Worm (Caenorhabditis elegans) whole organism, L3 larva: Measurements from ENCODE around the gene T25D10.1.

Experiments used
- R02D3.7 ChIP-seq: fragments of 150-350 bp; optimal IDR thresholded peaks from 2 replicates; lab custom pipeline; 2014; ENCODE audit warnings: missing biosample characterization, missing genetic modification characterization
- ZK546.5 ChIP-seq: sonication (generic microtip); optimal IDR thresholded peaks from 2 replicates; lab custom pipeline; 2017; ENCODE audit warnings: missing biosample characterization, missing genetic modification characterization
- aly-2 ChIP-seq: fragments of 150-350 bp; optimal IDR thresholded peaks from 2 replicates; lab custom pipeline; 2014; ENCODE audit warnings: missing biosample characterization, missing genetic modification characterization
- ama-1 ChIP-seq: fragments of 150-350 bp; optimal IDR thresholded peaks from 2 replicates; lab custom pipeline; 2018
- ceh-16 ChIP-seq: sonication (generic microtip); optimal IDR thresholded peaks from 2 replicates; lab custom pipeline; 2017; ENCODE audit warnings: missing biosample characterization, missing genetic modification characterization
- ceh-28 ChIP-seq: fragments of 150-350 bp; optimal IDR thresholded peaks from 2 replicates; lab custom pipeline; 2014; ENCODE audit warnings: missing biosample characterization, missing genetic modification reagents, missing genetic modification characterization
- daf-12 ChIP-seq: fragments of 150-350 bp; optimal IDR thresholded peaks from 2 replicates; lab custom pipeline; 2014; ENCODE audit warnings: missing biosample characterization, missing genetic modification reagents, missing genetic modification characterization
- egl-27 ChIP-seq: sonication (generic microtip); optimal IDR thresholded peaks from 4 replicates; lab custom pipeline; 2017; ENCODE audit warnings: missing biosample characterization, missing genetic modification reagents, missing genetic modification characterization
- egl-5 ChIP-seq: fragments of 150-350 bp; optimal IDR thresholded peaks from 2 replicates; lab custom pipeline; 2017; ENCODE audit warnings: missing biosample characterization, missing genetic modification reagents, missing genetic modification characterization, inconsistent platforms
- elt-1 ChIP-seq: fragments of 150-350 bp; optimal IDR thresholded peaks from 2 replicates; lab custom pipeline; 2014; ENCODE audit warnings: missing biosample characterization, missing genetic modification characterization
- elt-2 ChIP-seq: sonication (generic microtip); optimal IDR thresholded peaks from 2 replicates; lab custom pipeline; 2016; ENCODE audit warnings: missing genetic modification reagents, mild to moderate bottlenecking, missing genetic modification characterization, missing compliant biosample characterization
- elt-3 ChIP-seq, 3 experiments: fragments of 150-350 bp in 1 of 3; sonication (generic microtip) in 2 of 3; optimal IDR thresholded peaks; 2 replicates in 2 of 3; 4 replicates in 1 of 3; lab custom pipeline; 2014 to 2017; ENCODE audit warnings: missing biosample characterization in 3 of 3, missing genetic modification characterization in 3 of 3
- eor-1 ChIP-seq, 2 experiments: fragments of 150-350 bp; optimal IDR thresholded peaks; 2 replicates each; lab custom pipeline; 2014 to 2018; ENCODE audit warnings: missing biosample characterization in 2 of 2, missing genetic modification characterization in 2 of 2
- fkh-2 ChIP-seq: fragments of 150-350 bp; optimal IDR thresholded peaks from 2 replicates; lab custom pipeline; 2014; ENCODE audit warnings: missing biosample characterization, missing genetic modification reagents, missing genetic modification characterization
- hmg-11 ChIP-seq: sonication (generic microtip); optimal IDR thresholded peaks from 2 replicates; lab custom pipeline; 2016; ENCODE audit warnings: missing genetic modification characterization, missing compliant biosample characterization
- jun-1 ChIP-seq: fragments of 150-350 bp; optimal IDR thresholded peaks from 2 replicates; lab custom pipeline; 2014; ENCODE audit warnings: missing biosample characterization, missing genetic modification reagents, missing genetic modification characterization
- lin-15B ChIP-seq: fragments of 150-350 bp; optimal IDR thresholded peaks from 2 replicates; lab custom pipeline; 2014; ENCODE audit warnings: missing biosample characterization, missing genetic modification characterization
- lin-39 ChIP-seq: fragments of 150-350 bp; optimal IDR thresholded peaks from 2 replicates; lab custom pipeline; 2018; ENCODE audit warnings: missing biosample characterization, missing genetic modification reagents, missing genetic modification characterization
- lsy-12 ChIP-seq: sonication (generic microtip); optimal IDR thresholded peaks from 2 replicates; lab custom pipeline; 2016; ENCODE audit warnings: mild to moderate bottlenecking, missing genetic modification characterization, missing compliant biosample characterization
- mdl-1 ChIP-seq: fragments of 150-350 bp; optimal IDR thresholded peaks from 2 replicates; lab custom pipeline; 2014; ENCODE audit warnings: missing biosample characterization, missing genetic modification characterization
- mml-1 ChIP-seq: fragments of 150-350 bp; sonication (generic microtip); optimal IDR thresholded peaks from 3 replicates; lab custom pipeline; 2014; ENCODE audit warnings: missing biosample characterization, missing genetic modification characterization
- nfya-1 ChIP-seq: sonication (generic microtip); optimal IDR thresholded peaks from 2 replicates; lab custom pipeline; 2017; ENCODE audit warnings: missing genetic modification characterization, mild to moderate bottlenecking, missing compliant biosample characterization, antibody characterized with exemption, moderate library complexity; ENCODE audit not compliant: insufficient read depth
- nhr-23 ChIP-seq: fragments of 150-350 bp; optimal IDR thresholded peaks from 2 replicates; lab custom pipeline; 2014; ENCODE audit warnings: missing biosample characterization, missing genetic modification reagents, missing genetic modification characterization
- nhr-237 ChIP-seq: fragments of 150-350 bp; optimal IDR thresholded peaks from 2 replicates; lab custom pipeline; 2014; ENCODE audit warnings: missing biosample characterization, missing genetic modification characterization
- nhr-25 ChIP-seq: sonication (generic microtip); optimal IDR thresholded peaks from 2 replicates; lab custom pipeline; 2017; ENCODE audit warnings: missing biosample characterization, missing genetic modification characterization
- nhr-28 ChIP-seq: fragments of 150-350 bp; optimal IDR thresholded peaks from 2 replicates; lab custom pipeline; 2014; ENCODE audit warnings: missing biosample characterization, missing genetic modification characterization
- nhr-43 ChIP-seq: sonication (generic microtip); optimal IDR thresholded peaks from 2 replicates; lab custom pipeline; 2016; ENCODE audit warnings: mild to moderate bottlenecking, missing genetic modification characterization, missing compliant biosample characterization; ENCODE audit not compliant: poor library complexity, severe bottlenecking
- nhr-67 ChIP-seq: fragments of 150-350 bp; optimal IDR thresholded peaks from 2 replicates; lab custom pipeline; 2014; ENCODE audit warnings: missing biosample characterization, missing genetic modification characterization
- nhr-77 ChIP-seq: fragments of 150-350 bp; optimal IDR thresholded peaks from 2 replicates; lab custom pipeline; 2014; ENCODE audit warnings: missing biosample characterization, missing genetic modification characterization
- pha-4 ChIP-seq: fragments of 150-350 bp; optimal IDR thresholded peaks from 2 replicates; lab custom pipeline; 2014; ENCODE audit warnings: missing biosample characterization, missing genetic modification reagents, missing genetic modification characterization
- pqm-1 ChIP-seq: fragments of 150-350 bp; optimal IDR thresholded peaks from 2 replicates; lab custom pipeline; 2017; ENCODE audit warnings: missing biosample characterization, missing genetic modification characterization, inconsistent platforms
- sea-2 ChIP-seq: fragments of 150-350 bp; sonication (generic microtip); optimal IDR thresholded peaks from 4 replicates; lab custom pipeline; 2014; ENCODE audit warnings: missing biosample characterization, missing genetic modification reagents, missing genetic modification characterization
- snpc-4 ChIP-seq: fragments of 150-350 bp; optimal IDR thresholded peaks from 2 replicates; lab custom pipeline; 2014; ENCODE audit warnings: missing biosample characterization, missing genetic modification characterization
- tbx-2 ChIP-seq: sonication (generic microtip); optimal IDR thresholded peaks from 2 replicates; lab custom pipeline; 2016; ENCODE audit warnings: mild to moderate bottlenecking, missing genetic modification characterization, missing compliant biosample characterization
- unc-39 ChIP-seq: sonication (generic microtip); optimal IDR thresholded peaks from 4 replicates; lab custom pipeline; 2017; ENCODE audit warnings: missing biosample characterization, missing genetic modification characterization
- ztf-11 ChIP-seq: fragments of 150-350 bp; optimal IDR thresholded peaks from 2 replicates; lab custom pipeline; 2014; ENCODE audit warnings: missing biosample characterization, missing genetic modification characterization
- ztf-4 ChIP-seq: fragments of 150-350 bp; optimal IDR thresholded peaks from 2 replicates; lab custom pipeline; 2014; ENCODE audit warnings: missing biosample characterization, missing genetic modification characterization

Gene T25D10.1

DNA sequence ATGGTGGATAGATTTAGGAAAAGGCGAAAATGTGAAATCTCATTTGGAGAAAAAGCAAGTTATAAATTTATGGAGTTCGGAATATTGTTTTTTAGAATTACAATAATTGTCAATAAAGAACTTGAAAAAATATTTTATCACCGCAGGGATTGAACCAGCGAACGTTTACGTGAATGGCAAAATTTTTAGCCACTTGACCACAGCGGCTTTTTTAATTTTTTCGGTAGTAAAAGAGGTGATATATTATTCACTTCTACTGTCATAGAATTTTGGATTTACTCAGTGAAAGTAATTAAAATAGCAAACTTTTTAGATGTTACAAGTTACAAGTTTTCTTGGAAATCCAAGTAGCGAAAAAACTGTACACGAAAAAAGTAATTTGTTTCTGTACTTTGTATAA, 45.0 kb upstream of the T25D10.1 start:
- no peak for TF ChIP-seq nhr-77 (tag; lab: Kevin White, UChicago)
- TF ChIP-seq nhr-25 (tag; lab: Kevin White, UChicago), result no peak
- TF ChIP-seq pha-4 (tag; lab: Kevin White, UChicago), result no peak
- no peak for TF ChIP-seq ceh-16 (tag; lab: Kevin White, UChicago)
- no peak for TF ChIP-seq jun-1 (tag; lab: Kevin White, UChicago)
- TF ChIP-seq ztf-11 (tag; lab: Kevin White, UChicago), result no peak
- TF ChIP-seq, all 47 proteins: peak for 0

DNA sequence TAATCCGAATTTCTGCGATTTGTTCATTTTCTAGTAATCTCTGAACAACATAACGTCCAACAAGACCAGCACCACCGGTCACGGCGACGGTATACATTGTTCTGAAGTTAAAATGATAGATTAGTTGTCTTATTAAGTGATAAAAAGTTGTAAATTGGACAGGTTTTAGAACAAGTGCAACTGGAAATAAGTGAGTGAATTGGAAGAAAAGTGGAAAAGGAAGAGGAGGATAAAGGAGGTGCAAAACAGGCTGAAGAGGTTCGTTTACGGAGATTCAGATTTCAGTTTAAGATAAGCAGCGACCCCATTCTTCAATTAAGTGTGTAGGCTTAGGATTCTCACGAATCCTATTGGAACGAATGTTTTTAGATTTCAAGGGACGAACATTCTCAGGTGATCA, 44.3 kb upstream of the T25D10.1 start, which contains the start of gene C32D5.12:
TSS of gene C32D5.12 (minus strand) at position 101 of the 400 bp plus-strand sequence.
- TF ChIP-seq unc-39 (tag; lab: Kevin White, UChicago), result no peak
- no peak for TF ChIP-seq mdl-1
- TF ChIP-seq sea-2, result no peak
- TF ChIP-seq, all 47 proteins: peak for 0

DNA sequence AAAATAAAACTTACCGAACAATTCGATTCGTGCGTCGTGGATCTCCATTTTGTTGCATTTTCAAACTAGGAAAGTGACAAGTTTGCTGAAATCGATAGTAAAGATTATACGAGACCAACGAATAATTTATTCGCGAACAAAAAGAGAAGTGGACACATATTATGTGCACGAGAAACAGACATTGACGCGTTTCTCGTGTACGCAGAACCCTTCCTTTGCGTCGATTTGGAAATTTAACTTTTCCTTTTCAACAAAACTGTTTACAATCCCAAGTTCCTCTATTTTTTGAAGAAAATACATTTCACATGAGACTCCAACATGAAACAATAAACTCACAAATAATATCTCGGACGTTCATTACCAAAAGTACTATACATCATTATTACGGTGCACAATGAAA, 42.4 kb upstream of the T25D10.1 start, which contains the start of gene K10B2.4:
TSS of gene K10B2.4 (minus strand) at position 138 of the 400 bp plus-strand sequence.
- TF ChIP-seq daf-12 (tag; lab: Kevin White, UChicago) (no peak), pha-4 (tag; lab: Kevin White, UChicago) (peak; percentile 85), lsy-12 (tag; lab: Kevin White, UChicago) (peak; percentile 43), nhr-23 (peak; percentile 71), lin-39 (peak; percentile 45), nhr-25 (tag; lab: Kevin White, UChicago) (peak; percentile 67), hmg-11 (tag; lab: Kevin White, UChicago) (peak; percentile 56), ama-1 (lab: Kevin White, UChicago) (peak; percentile 13), lin-15B (peak; percentile 76), egl-27 (no peak), ceh-28 (tag; lab: Kevin White, UChicago) (peak; percentile 21), nhr-28 (tag; lab: Kevin White, UChicago) (no peak), elt-1 (tag; lab: Kevin White, UChicago) (no peak), elt-2 (tag; lab: Kevin White, UChicago) (peak; percentile 40), snpc-4 (tag; lab: Kevin White, UChicago) (peak; percentile 78), nfya-1 (tag; lab: Kevin White, UChicago) (peak; percentile 73)

DNA sequence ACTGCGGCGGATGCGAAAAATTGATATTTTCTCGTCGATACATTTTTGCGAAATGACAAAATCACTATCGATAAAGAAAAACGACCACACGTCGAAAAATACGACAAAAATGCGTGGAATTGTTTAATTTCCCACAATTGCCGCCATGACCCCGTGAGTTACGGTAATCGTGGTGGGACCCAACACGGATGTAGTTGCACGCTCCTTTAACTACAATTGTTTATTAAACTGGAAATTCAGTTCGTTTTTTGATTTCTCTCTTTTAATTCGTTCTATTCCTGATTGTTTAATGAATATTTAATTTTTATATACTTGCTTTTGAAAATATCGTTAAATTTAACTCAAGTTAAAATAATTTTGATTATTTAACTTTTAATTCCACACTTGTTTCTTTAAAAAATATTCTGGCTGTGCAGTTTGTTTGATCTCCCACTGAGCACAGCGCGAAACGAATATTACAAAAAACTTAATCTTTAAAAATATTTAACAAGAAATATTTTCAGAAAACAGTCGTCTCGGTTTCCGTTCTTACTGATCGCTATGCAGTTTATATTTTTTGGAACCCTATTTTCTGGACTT, 37.9 kb upstream of the T25D10.1 start, which contains the start of the genes ani-2 and clec-88:
TSS of gene ani-2 (minus strand) at position 131 of the 579 bp plus-strand sequence.
TSS of gene clec-88 (plus strand) at position 486 of the 579 bp plus-strand sequence.
- TF ChIP-seq ama-1 (lab: Kevin White, UChicago) (no peak), lin-39 (no peak), nhr-237 (tag; lab: Kevin White, UChicago) (no peak), elt-1 (tag; lab: Kevin White, UChicago) (no peak), jun-1 (tag; lab: Kevin White, UChicago) (no peak), elt-3 (tag; optimal IDR thresholded peaks at IDR 0.05; lab: Kevin White, UChicago) (no peak), fkh-2 (tag; lab: Kevin White, UChicago) (no peak), nhr-23 (no peak), nhr-67 (tag; lab: Kevin White, UChicago) (no peak), ZK546.5 (tag; lab: Kevin White, UChicago) (no peak), ztf-4 (no peak)
- TF ChIP-seq, all 47 proteins: peak for 0

DNA sequence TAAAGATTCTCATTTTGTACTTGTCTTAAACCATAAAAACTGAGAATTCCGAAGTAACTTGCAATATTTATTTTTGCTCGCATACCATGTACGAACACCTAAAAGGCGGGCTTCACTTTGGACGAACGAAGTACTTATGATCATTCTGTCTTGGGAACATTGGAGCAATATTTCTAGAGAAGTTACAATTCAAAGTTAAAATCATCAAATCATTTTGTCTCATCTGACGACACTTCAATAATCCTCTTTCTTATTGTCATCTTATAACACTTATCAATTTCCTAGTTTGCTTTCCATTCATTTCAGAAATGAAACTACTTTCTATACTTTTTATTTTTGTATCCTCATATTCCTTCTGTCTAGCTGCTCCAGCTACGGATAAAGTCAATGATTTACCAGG, 36.5 kb upstream of the T25D10.1 start, which contains the start of gene ctsa-4.1:
TSS of gene ctsa-4.1 (plus strand) at position 301 of the 400 bp plus-strand sequence.
- TF ChIP-seq tbx-2 (tag; lab: Kevin White, UChicago) (no peak), R02D3.7 (tag; lab: Kevin White, UChicago) (no peak), ztf-11 (tag; lab: Kevin White, UChicago) (no peak), jun-1 (tag; lab: Kevin White, UChicago) (no peak), egl-27 (no peak), lin-39 (no peak), nhr-43 (no peak), lsy-12 (tag; lab: Kevin White, UChicago) (no peak), mml-1 (tag; lab: Kevin White, UChicago) (no peak), fkh-2 (tag; lab: Kevin White, UChicago) (no peak), pqm-1 (tag; lab: Kevin White, UChicago) (no peak), mdl-1 (no peak), aly-2 (tag; lab: Kevin White, UChicago) (no peak), egl-5 (no peak), eor-1 (tag; optimal IDR thresholded peaks at IDR 0.05; lab: Kevin White, UChicago) (no peak)
